Fruit fly (Drosophila melanogaster): ENCODE results near the gene Bcat.

Gene Bcat

DNA sequence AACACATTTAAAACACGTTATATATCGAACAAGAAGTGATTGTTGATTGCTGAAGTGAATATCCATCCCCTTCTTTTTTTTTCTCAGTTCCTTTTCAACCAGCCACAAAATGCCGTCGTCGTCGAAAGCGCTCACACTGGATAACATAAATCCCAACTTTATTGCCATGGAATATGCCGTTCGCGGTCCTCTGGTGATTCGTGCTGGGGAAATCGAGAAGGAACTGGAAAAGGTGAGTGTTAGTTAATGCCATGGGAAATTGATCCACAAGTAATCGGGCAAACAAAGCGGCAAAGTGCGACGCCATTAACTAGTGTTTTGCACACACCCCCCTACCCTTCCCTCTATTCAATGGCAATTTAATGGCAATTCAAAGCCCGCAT lies 22.6 kb upstream of the Bcat start:
- TF ChIP-seq psq (optimal IDR thresholded peaks at IDR 0.05) (no peak), pan (optimal IDR thresholded peaks at IDR 0.05) (no peak), CG8478 (optimal IDR thresholded peaks at IDR 0.05) (no peak), Dll (optimal IDR thresholded peaks at IDR 0.05) (no peak), usp (GFP tag; optimal IDR thresholded peaks at IDR 0.05) (no peak), EcR (GFP tag; optimal IDR thresholded peaks at IDR 0.05) (no peak)

DNA sequence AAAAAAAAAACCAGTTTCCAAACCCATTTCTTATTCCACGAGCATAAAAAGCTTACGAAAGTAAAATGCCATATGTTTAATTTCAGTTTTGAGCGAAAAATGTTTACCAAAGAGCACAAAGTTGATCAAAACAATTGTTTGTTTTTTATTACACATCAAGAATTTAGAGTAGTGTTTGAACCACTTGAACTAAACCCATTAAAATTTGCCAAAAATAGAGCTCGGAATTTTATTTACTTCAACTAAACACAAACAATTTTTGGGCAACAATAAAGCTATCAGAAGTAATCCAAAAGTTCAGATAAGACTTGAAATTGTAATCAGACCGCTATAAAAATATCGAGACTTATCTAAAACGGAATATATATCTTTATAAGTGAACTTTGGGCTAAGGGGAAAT lies 21.7 kb upstream of the Bcat start:
- TF ChIP-seq pan (optimal IDR thresholded peaks at IDR 0.05) (no peak), Dll (optimal IDR thresholded peaks at IDR 0.05) (no peak), usp (GFP tag; optimal IDR thresholded peaks at IDR 0.05) (no peak), psq (optimal IDR thresholded peaks at IDR 0.05) (no peak), CG8478 (optimal IDR thresholded peaks at IDR 0.05) (no peak), EcR (GFP tag; optimal IDR thresholded peaks at IDR 0.05) (no peak)

DNA sequence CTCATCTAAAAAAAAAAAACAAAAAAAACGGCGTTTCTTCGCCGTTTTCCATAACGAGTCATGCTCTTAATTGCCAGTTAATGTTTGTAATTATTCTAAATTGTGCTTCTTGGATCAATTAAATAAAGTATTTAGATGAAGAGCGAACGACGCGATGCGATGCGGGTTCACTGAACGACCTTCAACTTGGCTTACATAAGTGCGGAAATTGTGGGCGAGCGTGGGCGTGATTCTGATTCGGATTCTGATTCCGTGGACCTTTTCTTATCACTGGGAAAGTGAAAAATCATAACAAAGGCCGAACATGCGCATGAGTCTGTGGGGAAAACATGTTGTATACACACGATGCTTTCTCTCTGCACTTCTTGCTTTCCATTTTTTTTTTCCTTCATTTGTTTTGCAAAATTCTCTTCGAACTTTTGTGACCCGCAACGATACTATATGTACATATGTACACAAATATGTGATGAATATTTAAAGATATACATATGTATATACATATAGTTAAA lies 21.2 kb upstream of the Bcat start:
- no peak for TF ChIP-seq usp (GFP tag; optimal IDR thresholded peaks at IDR 0.05)
- TF ChIP-seq Dll (optimal IDR thresholded peaks at IDR 0.05): no peak
- TF ChIP-seq pan (optimal IDR thresholded peaks at IDR 0.05): no peak
- TF ChIP-seq CG8478 (optimal IDR thresholded peaks at IDR 0.05): no peak
- no peak for TF ChIP-seq EcR (GFP tag; optimal IDR thresholded peaks at IDR 0.05)
- TF ChIP-seq psq (optimal IDR thresholded peaks at IDR 0.05): no peak

DNA sequence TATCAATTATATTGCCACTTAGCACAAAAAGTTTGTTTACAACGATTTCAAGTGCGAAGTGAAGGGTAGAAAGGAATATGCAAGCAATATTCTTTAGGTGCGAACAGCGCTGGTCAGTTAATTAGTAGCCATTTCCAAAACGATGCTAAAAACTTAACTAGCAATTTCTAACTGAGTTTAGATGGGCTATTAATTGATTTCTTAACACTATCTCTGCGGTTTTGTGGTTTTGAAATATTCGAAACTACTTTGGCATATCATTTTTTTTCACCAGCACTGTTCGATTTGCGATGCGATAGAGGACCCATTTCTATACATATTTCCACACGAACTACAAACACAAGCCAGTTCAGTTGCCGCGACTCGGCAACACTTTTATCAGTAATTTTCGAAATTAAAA lies 20.2 kb upstream of the Bcat start:
- no peak for TF ChIP-seq psq (optimal IDR thresholded peaks at IDR 0.05)
- no peak for TF ChIP-seq Dll (optimal IDR thresholded peaks at IDR 0.05)
- no peak for TF ChIP-seq pan (optimal IDR thresholded peaks at IDR 0.05)
- no peak for TF ChIP-seq CG8478 (optimal IDR thresholded peaks at IDR 0.05)

DNA sequence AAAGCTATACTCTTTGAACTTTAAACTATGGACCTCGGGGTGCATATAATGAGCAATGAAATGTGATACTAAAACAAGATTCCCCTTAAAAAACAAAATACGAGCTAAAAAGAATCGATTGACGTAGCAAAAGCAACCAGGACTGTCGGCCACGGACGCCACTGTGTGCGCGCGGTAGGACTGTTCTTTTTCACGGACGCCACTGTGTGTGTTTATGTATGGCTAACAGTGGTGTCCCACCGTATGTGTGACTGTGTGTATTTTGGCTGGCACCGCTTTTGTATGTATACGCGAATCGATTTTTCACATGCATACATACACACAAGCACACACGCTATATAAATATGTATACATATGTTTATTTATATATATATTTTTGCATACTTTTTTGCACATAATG lies 12.9 kb upstream of the Bcat start:
- TF ChIP-seq usp (GFP tag; optimal IDR thresholded peaks at IDR 0.05): no peak
- no peak for TF ChIP-seq pan (optimal IDR thresholded peaks at IDR 0.05)
- no peak for TF ChIP-seq Dll (optimal IDR thresholded peaks at IDR 0.05)
- no peak for TF ChIP-seq psq (optimal IDR thresholded peaks at IDR 0.05)
- no peak for TF ChIP-seq CG8478 (optimal IDR thresholded peaks at IDR 0.05)
- TF ChIP-seq EcR (GFP tag; optimal IDR thresholded peaks at IDR 0.05): no peak

DNA sequence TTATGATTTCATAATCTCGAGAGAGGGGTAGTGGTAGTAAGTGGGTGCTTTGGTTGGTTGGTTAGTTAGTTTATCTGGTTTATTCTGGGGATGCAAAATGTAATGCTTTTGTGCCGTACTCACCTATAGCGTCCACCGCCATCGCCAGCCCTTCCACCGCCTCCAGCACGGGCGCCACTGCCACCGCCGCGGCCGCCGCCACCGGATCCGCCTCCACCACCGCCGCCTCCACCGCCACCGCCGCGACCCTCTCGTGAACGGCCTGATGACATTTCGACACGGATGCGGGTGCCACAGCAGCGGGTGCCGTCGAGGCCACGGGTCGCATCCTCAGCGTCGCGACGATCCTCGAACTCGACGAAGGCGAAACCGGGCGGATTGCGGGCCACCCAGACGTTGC lies 12.5 kb upstream of the Bcat start:
- no peak for TF ChIP-seq psq (optimal IDR thresholded peaks at IDR 0.05)
- TF ChIP-seq EcR (GFP tag; optimal IDR thresholded peaks at IDR 0.05): no peak
- no peak for TF ChIP-seq pan (optimal IDR thresholded peaks at IDR 0.05)
- TF ChIP-seq Dll (optimal IDR thresholded peaks at IDR 0.05): no peak

DNA sequence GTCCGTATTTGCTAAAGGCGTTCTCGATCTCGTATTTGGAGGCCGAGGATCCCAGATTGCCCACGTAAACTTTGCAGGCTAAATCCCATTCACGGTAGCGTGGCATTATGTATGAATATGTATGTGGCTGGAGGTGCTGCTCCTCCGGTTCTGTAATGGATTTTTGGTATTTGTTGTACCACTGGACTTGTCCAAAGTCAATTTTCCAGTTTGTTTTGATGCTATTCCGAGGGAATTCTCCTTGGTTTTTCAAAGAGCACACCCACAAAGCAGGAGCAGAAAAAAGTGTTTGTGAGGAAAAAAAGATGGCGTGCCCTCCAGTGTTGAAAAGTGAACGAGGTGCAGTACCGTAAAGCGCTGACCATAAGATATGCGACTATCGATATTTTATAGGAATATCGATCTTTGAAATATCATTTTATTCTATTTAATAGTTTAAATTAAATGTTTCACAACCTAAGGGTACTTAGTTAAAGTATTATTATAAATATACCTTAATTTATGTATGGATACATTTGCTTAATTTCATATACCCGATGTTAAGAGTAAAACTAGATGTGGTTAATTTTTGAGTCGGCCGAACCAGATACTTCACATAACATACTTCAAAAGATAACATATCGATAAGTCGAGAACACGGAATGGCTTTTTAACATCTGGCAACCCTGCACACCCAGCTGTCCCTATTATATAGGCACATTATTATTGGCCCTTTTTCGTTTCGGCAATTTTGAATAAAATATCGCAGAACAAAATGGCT lies 11.9 kb upstream of the Bcat start, which contains the start of the genes Rbp1-like and Tim9a:
Rbp1-like (minus strand) TSS at position 295 of the 760 bp plus-strand sequence.
Tim9a (plus strand) TSS at position 628 of the 760 bp plus-strand sequence.
- TF ChIP-seq usp (GFP tag; optimal IDR thresholded peaks at IDR 0.05) (no peak), psq (optimal IDR thresholded peaks at IDR 0.05) (no peak)

DNA sequence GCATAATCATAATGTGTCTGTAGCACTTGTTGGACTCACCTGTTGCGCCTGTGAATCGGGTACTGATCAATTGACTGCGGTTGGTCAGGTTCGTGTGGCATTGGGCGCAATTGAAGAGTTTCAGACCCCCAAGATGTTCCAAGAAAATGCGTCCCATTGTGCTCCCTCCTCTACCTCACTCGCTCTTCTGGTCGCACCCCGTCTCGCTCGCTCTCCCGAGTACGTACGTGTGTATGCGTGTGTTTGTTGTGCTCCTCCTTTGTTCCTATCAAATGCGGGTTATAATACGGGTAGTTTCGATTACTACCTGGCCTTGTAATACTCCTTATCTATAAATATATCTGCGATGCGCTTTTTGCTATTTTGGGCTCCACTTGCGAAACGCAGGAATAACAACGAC lies 9.9 kb upstream of the Bcat start:
- no peak for TF ChIP-seq Dll (optimal IDR thresholded peaks at IDR 0.05)
- no peak for TF ChIP-seq psq (optimal IDR thresholded peaks at IDR 0.05)
- no peak for TF ChIP-seq EcR (GFP tag; optimal IDR thresholded peaks at IDR 0.05)
- no peak for TF ChIP-seq usp (GFP tag; optimal IDR thresholded peaks at IDR 0.05)
- no peak for TF ChIP-seq CG8478 (optimal IDR thresholded peaks at IDR 0.05)

DNA sequence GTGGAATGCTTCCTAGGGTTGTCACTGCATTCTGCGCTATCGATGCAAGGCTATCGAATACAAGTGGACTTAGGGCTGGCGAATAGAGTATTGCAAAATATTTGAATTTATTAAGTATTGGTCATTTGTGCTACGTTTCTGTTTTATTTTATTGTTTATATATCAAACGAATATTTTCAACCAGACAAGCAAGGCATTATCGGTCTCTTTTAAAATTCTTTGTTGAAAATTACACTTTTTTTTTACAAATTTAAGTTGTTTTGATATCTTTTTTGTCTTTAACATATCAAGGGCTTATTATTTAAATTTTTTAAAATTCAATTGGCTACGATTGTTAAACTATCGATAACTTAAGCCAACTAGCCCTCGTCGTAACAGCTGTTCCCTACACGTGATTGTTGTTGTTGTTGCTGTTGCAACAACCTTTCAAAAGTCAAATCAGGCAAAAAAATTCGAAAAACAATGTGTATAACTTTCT lies 9.3 kb upstream of the Bcat start, which contains the start of the genes Ype and CG1662:
Ype (minus strand) TSS at position 45 of the 478 bp plus-strand sequence.
CG1662 (plus strand) TSS at position 191 of the 478 bp plus-strand sequence.
- TF ChIP-seq Dll (optimal IDR thresholded peaks at IDR 0.05) (no peak), pan (optimal IDR thresholded peaks at IDR 0.05) (no peak), CG8478 (optimal IDR thresholded peaks at IDR 0.05) (no peak), usp (GFP tag; optimal IDR thresholded peaks at IDR 0.05) (no peak), EcR (GFP tag; optimal IDR thresholded peaks at IDR 0.05) (no peak), psq (optimal IDR thresholded peaks at IDR 0.05) (no peak)

DNA sequence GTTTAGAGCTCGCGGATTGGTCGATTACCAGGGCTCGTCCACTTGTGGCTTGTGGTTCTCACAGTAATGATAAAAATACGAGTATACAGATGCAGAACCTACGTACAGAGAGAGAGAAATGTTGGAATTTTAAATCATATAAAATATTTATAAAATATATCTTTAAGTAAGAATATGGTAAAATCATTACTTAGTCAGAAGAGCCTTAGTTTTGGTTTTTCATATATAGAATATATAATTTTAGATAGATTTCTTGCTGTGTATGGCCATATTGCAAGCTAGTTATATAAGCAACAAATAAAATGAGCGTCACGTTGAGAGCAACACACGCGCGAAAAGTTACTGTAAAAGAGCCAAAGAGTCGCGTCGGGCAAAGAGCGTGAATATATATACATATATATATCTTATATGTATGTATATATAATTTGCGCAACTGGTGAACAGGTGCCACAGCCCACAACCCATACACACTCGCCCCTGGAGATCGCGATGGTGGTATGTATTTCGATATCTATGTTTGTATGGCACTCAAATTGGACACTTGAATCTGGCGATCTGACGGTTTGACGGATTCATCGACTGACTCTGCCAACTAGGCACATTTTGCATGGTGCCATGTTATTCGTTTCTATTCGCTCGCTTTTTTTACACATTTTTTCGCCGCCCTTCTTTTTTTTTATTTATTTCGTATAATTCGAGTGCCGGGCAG lies 6.1 kb upstream of the Bcat start:
- TF ChIP-seq psq (optimal IDR thresholded peaks at IDR 0.05) (no peak), Dll (optimal IDR thresholded peaks at IDR 0.05) (no peak), CG8478 (optimal IDR thresholded peaks at IDR 0.05) (no peak), pan (optimal IDR thresholded peaks at IDR 0.05) (no peak), EcR (GFP tag; optimal IDR thresholded peaks at IDR 0.05) (no peak), usp (GFP tag; optimal IDR thresholded peaks at IDR 0.05) (no peak)

DNA sequence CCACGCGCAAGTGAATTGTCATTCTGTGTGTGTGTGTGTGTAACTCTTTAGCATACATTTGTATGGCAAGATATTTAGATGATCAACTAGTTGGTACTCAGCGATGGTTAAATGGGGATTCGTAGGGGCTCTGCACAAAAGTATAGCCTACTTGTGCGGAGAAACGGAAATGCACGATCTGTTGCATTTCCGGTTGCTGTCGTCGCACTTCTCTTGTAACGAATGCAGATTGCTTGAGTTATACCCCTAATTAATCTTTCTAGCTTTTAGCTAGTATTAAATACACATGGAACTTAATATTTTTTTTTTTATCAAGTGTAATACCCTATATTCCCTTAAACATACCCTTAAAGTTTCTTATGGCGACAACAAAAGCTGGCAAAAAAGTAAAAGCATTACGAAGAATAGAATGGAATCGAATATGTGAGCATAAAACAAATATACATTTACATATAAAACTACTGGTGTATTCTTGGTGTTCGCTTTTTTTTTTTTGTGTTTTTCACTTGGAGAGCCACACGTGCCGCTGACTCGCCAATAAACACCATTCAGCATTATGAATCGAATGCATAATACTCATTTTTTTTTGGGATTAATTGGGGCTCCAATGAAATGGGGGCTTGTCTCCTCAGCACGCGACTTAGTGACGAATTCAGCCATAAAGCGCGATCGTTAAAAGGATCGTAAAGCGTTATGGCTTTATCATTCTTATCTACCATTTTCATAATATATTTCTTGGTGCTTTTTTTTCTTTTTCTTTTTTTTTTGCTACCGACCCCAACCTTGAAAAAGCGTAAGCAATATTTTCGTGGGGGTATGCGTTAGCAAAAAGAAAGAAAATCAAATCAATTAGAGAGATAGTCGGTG lies 5.3 kb upstream of the Bcat start:
- TF ChIP-seq psq (optimal IDR thresholded peaks at IDR 0.05) (no peak), pan (optimal IDR thresholded peaks at IDR 0.05) (no peak), EcR (GFP tag; optimal IDR thresholded peaks at IDR 0.05) (no peak), CG8478 (optimal IDR thresholded peaks at IDR 0.05) (no peak), Dll (optimal IDR thresholded peaks at IDR 0.05) (no peak), usp (GFP tag; optimal IDR thresholded peaks at IDR 0.05) (no peak)

Data from whole organism.